Fruit fly (Drosophila melanogaster) whole organism, pupa: ENCODE results near the gene OS9.
A peak's percentile ranks its signal among the peaks of the same experiment; 100 is the strongest.

Experiments used
- CG10348 ChIP-seq: fragments of 200-800 bp; sonication (Bioruptor generic); IDR thresholded peaks from 2 replicates; pipeline ENCODE4 v1.3.6; 2022; ENCODE audit warnings: missing biosample characterization, missing genetic modification characterization
- CG12605 ChIP-seq: fragments of 200-800 bp; sonication (Bioruptor generic); IDR thresholded peaks from 2 replicates; pipeline ENCODE4 v1.3.6; 2022; ENCODE audit warnings: missing biosample characterization, missing genetic modification characterization
- CG13204 ChIP-seq: fragments of 200-800 bp; sonication (Bioruptor generic); optimal IDR thresholded peaks from 2 replicates; lab custom pipeline; 2018; ENCODE audit warnings: missing biosample characterization, mild to moderate bottlenecking, missing genetic modification characterization, moderate library complexity
- CG14655 ChIP-seq: fragments of 200-800 bp; sonication (Bioruptor generic); optimal IDR thresholded peaks from 3 replicates; lab custom pipeline; 2017; ENCODE audit warnings: mild to moderate bottlenecking, missing biosample characterization, missing genetic modification reagents, missing genetic modification characterization
- CG15710 ChIP-seq: fragments of 200-800 bp; sonication (Bioruptor generic); optimal IDR thresholded peaks from 2 replicates; lab custom pipeline; 2018; ENCODE audit warnings: missing biosample characterization, mild to moderate bottlenecking, missing genetic modification characterization, moderate library complexity
- CG32121 ChIP-seq: fragments of 200-800 bp; sonication (Bioruptor generic); IDR thresholded peaks from 2 replicates; pipeline ENCODE4 v1.3.6; 2022; ENCODE audit warnings: missing biosample characterization, missing genetic modification characterization
- CG34367 ChIP-seq: fragments of 200-800 bp; sonication (Bioruptor generic); optimal IDR thresholded peaks from 2 replicates; lab custom pipeline; 2018; ENCODE audit warnings: missing biosample characterization, mild to moderate bottlenecking, missing genetic modification characterization
- CG4496 ChIP-seq: fragments of 200-800 bp; sonication (Bioruptor generic); IDR thresholded peaks from 3 replicates; pipeline ENCODE4 v1.3.6; 2022; ENCODE audit warnings: missing biosample characterization, missing genetic modification characterization
- CG8159 ChIP-seq: fragments of 200-800 bp; sonication (Bioruptor generic); optimal IDR thresholded peaks from 3 replicates; lab custom pipeline; 2018; ENCODE audit warnings: missing biosample characterization, mild to moderate bottlenecking, missing genetic modification characterization, moderate library complexity
- CG8301 ChIP-seq: fragments of 200-800 bp; sonication (Bioruptor generic); optimal IDR thresholded peaks from 2 replicates; lab custom pipeline; 2018; ENCODE audit warnings: missing biosample characterization, mild to moderate bottlenecking, missing genetic modification characterization
- CG9948 ChIP-seq: fragments of 200-800 bp; sonication (Bioruptor generic); optimal IDR thresholded peaks from 2 replicates; lab custom pipeline; 2018; ENCODE audit warnings: missing biosample characterization, mild to moderate bottlenecking, missing genetic modification characterization, moderate library complexity
- D1 ChIP-seq: fragments of 200-800 bp; sonication (Bioruptor generic); optimal IDR thresholded peaks from 2 replicates; lab custom pipeline; 2018; ENCODE audit warnings: missing biosample characterization, mild to moderate bottlenecking, missing genetic modification characterization, moderate library complexity
- EcR ChIP-seq: fragments of 200-800 bp; sonication (Bioruptor generic); optimal IDR thresholded peaks from 3 replicates; lab custom pipeline; 2019; ENCODE audit warnings: missing biosample characterization, missing genetic modification characterization, mild to moderate bottlenecking, moderate library complexity, missing genetic modification reagents
- Ets98B ChIP-seq: fragments of 200-800 bp; sonication (Bioruptor generic); IDR thresholded peaks from 2 replicates; pipeline ENCODE4 v1.3.6; 2022; ENCODE audit warnings: missing biosample characterization, missing genetic modification characterization
- Pif1A ChIP-seq: fragments of 200-800 bp; sonication (Bioruptor generic); optimal IDR thresholded peaks from 3 replicates; lab custom pipeline; 2016; ENCODE audit warnings: missing biosample characterization, missing genetic modification characterization
- Snoo ChIP-seq: fragments of 200-800 bp; sonication (Bioruptor generic); optimal IDR thresholded peaks from 3 replicates; lab custom pipeline; 2017; ENCODE audit warnings: missing biosample characterization, mild to moderate bottlenecking, missing genetic modification characterization, inconsistent platforms
- fd96Ca ChIP-seq: fragments of 200-800 bp; sonication (Bioruptor generic); IDR thresholded peaks from 3 replicates; pipeline ENCODE4 v1.3.6; 2022; ENCODE audit warnings: missing biosample characterization, missing genetic modification characterization
- gl ChIP-seq: fragments of 200-800 bp; sonication (Bioruptor generic); optimal IDR thresholded peaks from 2 replicates; lab custom pipeline; 2018; ENCODE audit warnings: missing biosample characterization, mild to moderate bottlenecking, missing genetic modification characterization
- rn ChIP-seq: fragments of 200-800 bp; sonication (Bioruptor generic); IDR thresholded peaks from 2 replicates; pipeline ENCODE4 v1.3.6; 2022; ENCODE audit warnings: missing biosample characterization, missing genetic modification characterization

OS9 gene

dm6 chr2L:19958520-19959161 lies 7.7 kb downstream of the OS9 start, which contains the start of gene COX4:
Gene COX4 (plus strand): TSS chr2L:19958713.
- TF ChIP-seq CG8301 (no peak), D1 (tag; lab: Kevin White, UChicago) (no peak), rn (GFP tag; lab: Robert Waterston, UW) (no peak), Ets98B (GFP tag; lab: Robert Waterston, UW) (no peak), gl (no peak), CG10348 (GFP tag; lab: Robert Waterston, UW) (no peak), Snoo (tag; lab: Kevin White, UChicago) (no peak), CG13204 (GFP tag; lab: Kevin White, UChicago) (no peak), CG12605 (GFP tag; lab: Robert Waterston, UW) (no peak), fd96Ca (GFP tag; lab: Robert Waterston, UW) (no peak), CG15710 (tag; lab: Kevin White, UChicago) (no peak)

- TF ChIP-seq fd96Ca (GFP tag; lab: Robert Waterston, UW) (no peak), EcR (GFP tag; lab: Kevin White, UChicago) (no peak), CG15710 (tag; lab: Kevin White, UChicago) (no peak), Pif1A (GFP tag; lab: Kevin White, UChicago) (no peak), Ets98B (GFP tag; lab: Robert Waterston, UW) (no peak)
Observed at dm6 chr2L:19952221-19952620, 14.1 kb downstream of the OS9 start.

DNA sequence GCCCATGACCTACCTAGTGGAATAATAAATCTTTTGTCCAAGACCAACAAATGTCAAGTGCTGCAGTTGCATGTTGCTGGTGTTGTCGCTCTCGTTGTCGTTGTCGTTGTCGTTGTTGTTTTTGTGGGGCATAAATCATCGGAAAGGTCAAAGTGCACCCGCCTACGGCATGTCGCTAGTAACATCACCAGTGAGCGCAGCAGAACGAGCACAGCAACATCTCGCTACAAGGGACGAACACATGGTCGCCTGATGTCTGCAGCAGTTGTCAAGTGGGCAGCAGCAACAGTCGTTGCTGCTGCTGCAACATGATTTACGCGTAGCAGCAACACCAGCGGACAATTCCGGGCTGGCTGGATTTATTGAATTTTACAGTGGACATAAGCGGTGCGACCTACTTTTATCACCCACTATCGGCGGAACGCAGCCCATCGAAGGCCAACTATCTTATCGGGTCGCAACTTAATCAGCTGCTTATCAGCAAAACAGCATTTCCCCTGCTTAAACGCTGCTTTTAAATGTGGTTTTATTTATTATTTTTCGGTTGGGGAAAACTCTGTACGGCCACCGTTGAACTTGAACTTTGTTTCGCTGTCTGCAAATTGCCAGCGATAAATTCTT lies 14.7 kb downstream of the OS9 start:
- no peak for TF ChIP-seq CG8159
- no peak for TF ChIP-seq CG10348 (GFP tag; lab: Robert Waterston, UW)

DNA sequence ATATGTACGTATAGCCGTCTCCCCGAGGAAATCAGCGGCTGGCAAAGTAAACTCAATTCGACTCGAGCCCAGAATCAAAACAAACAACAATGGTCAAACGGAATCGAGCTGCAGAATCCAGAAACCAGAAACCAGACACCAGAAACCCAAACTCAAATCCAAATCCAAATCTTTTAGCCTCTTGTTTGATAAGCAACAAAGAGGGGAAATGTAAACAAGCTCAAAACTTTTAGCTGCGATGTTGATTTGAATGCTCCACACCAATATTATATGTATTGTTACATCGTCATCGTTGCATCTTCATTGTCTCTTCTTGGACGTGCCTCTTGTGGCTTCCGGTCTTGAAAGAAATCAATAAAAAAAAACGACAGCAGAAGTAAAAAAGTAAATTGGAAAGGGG lies 16.7 kb downstream of the OS9 start:
- TF ChIP-seq CG12605 (GFP tag; lab: Robert Waterston, UW) (no peak), rn (GFP tag; lab: Robert Waterston, UW) (no peak), CG10348 (GFP tag; lab: Robert Waterston, UW) (no peak), D1 (tag; lab: Kevin White, UChicago) (no peak), CG8301 (no peak), Ets98B (GFP tag; lab: Robert Waterston, UW) (no peak), CG34367 (tag; lab: Kevin White, UChicago) (no peak), CG4496 (GFP tag; lab: Robert Waterston, UW) (no peak)

DNA sequence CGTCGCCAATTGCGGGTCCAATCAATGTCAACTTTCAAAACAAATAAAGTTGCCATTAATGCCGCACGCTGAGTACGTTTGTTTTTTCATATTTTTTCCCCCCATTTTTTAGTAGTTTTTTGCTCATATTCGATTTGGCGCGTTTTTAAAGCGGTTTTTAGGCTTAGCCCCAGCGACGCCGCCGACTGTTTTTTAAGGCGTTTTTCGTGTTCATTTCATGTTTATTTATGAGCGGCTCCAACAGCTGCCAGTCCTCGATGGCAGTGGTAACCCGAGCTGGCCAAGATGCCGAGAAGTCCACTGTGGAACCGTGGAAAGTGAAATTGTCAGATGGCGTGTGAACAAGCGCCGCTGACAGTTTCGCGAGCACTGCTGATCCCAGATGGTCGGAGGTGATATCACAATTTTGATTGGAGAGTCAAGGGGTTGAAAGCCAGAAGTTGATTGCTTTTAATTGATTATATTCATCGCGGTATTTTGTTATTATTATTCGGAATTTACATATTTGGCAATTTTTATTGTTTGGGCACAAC lies 18.3 kb downstream of the OS9 start:
- TF ChIP-seq CG8301 (no peak), EcR (GFP tag; lab: Kevin White, UChicago) (no peak), CG8159 (no peak), gl (no peak), CG32121 (GFP tag; lab: Robert Waterston, UW) (no peak), Pif1A (GFP tag; lab: Kevin White, UChicago) (no peak), fd96Ca (GFP tag; lab: Robert Waterston, UW) (no peak), CG15710 (tag; lab: Kevin White, UChicago) (no peak), Snoo (tag; lab: Kevin White, UChicago) (no peak), CG14655 (no peak), D1 (tag; lab: Kevin White, UChicago) (no peak), CG9948 (tag; lab: Kevin White, UChicago) (no peak), Ets98B (GFP tag; lab: Robert Waterston, UW) (no peak), CG4496 (GFP tag; lab: Robert Waterston, UW) (no peak; the same call in 2 of the 3 replicates)

- TF ChIP-seq rn (GFP tag; lab: Robert Waterston, UW) = no peak
- no peak for TF ChIP-seq D1 (tag; lab: Kevin White, UChicago)
- TF ChIP-seq EcR (GFP tag; lab: Kevin White, UChicago) = peak; percentile 42
Observed at dm6 chr2L:19944309-19945172, 21.8 kb downstream of the OS9 start.

DNA sequence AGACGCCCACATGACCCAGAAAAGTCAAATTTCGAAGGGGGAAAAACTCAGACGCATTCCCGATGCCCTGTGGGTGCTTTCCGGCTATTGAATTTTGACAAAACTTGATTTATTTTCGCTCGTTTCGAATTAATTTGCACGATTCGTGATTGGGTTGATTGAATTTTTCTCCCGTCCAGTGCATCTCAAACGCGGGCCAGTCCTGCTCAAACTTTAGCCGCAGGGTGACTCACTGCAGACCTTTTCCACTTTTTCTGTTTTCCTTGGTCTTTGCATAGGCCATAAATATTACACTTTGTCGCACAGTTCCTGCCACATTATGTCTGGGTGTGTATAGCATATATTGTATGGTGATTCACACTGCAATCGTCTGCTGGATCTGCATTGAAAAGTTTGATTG lies 23.2 kb downstream of the OS9 start:
- TF ChIP-seq EcR (GFP tag; lab: Kevin White, UChicago) = no peak
- TF ChIP-seq fd96Ca (GFP tag; lab: Robert Waterston, UW) = 0 out of 3 replicates have a peak, but pooled peaks have one; percentile 22
- TF ChIP-seq gl = no peak
- no peak for TF ChIP-seq CG8159
